Fruit fly (Drosophila melanogaster): ENCODE results near the gene htk.

- no peak for TF ChIP-seq CG8159 (tag; optimal IDR thresholded peaks at IDR 0.05)
- TF ChIP-seq Ets98B (GFP tag; IDR thresholded peaks at IDR 0.05) = no peak
- no peak for TF ChIP-seq CG34367 (tag; optimal IDR thresholded peaks at IDR 0.05)
- TF ChIP-seq CG17806 (tag; optimal IDR thresholded peaks at IDR 0.05) = no peak
Measured at dm6 chrX:18902800-18903199, 59.3 kb downstream of the htk start.

Data from whole organism, pupa.